Worm (Caenorhabditis elegans) whole organism, L2 larva: ENCODE measurements around the gene M01H9.10.

Source experiments
- C34F6.9 ChIP-seq: fragments of 150-350 bp; optimal IDR thresholded peaks from 2 replicates; lab custom pipeline; 2014; ENCODE audit warnings: missing biosample characterization, missing genetic modification characterization
- F13H6.1 ChIP-seq: sonication (generic microtip); optimal IDR thresholded peaks from 2 replicates; lab custom pipeline; 2016; ENCODE audit warnings: missing genetic modification characterization, missing compliant biosample characterization
- R02D3.7 ChIP-seq: fragments of 150-350 bp; optimal IDR thresholded peaks from 2 replicates; lab custom pipeline; 2014; ENCODE audit warnings: missing biosample characterization, missing genetic modification characterization
- Y55F3AM.14 ChIP-seq: fragments of 200-800 bp; sonication (Bioruptor generic); optimal IDR thresholded peaks from 2 replicates; lab custom pipeline; 2018; ENCODE audit warnings: mild to moderate bottlenecking, missing genetic modification characterization, missing compliant biosample characterization
- ZK546.5 ChIP-seq: sonication (generic microtip); optimal IDR thresholded peaks from 2 replicates; lab custom pipeline; 2017; ENCODE audit warnings: missing biosample characterization, missing genetic modification characterization
- aly-2 ChIP-seq: fragments of 150-350 bp; optimal IDR thresholded peaks from 2 replicates; lab custom pipeline; 2014; ENCODE audit warnings: missing biosample characterization, missing genetic modification characterization
- blmp-1 ChIP-seq: sonication (generic microtip); optimal IDR thresholded peaks from 2 replicates; lab custom pipeline; 2017; ENCODE audit warnings: missing genetic modification characterization, mild to moderate bottlenecking, missing compliant biosample characterization, antibody characterized with exemption, moderate library complexity; ENCODE audit not compliant: insufficient read depth
- ceh-16 ChIP-seq: fragments of 150-350 bp; optimal IDR thresholded peaks from 2 replicates; lab custom pipeline; 2014; ENCODE audit warnings: missing biosample characterization, missing genetic modification characterization
- ceh-82 ChIP-seq: fragments of 150-350 bp; optimal IDR thresholded peaks from 2 replicates; lab custom pipeline; 2014; ENCODE audit warnings: missing biosample characterization, missing genetic modification characterization
- dmd-4 ChIP-seq: sonication (generic microtip); optimal IDR thresholded peaks from 2 replicates; lab custom pipeline; 2017; ENCODE audit warnings: missing biosample characterization, missing genetic modification characterization
- elt-1 ChIP-seq: fragments of 150-350 bp; optimal IDR thresholded peaks from 2 replicates; lab custom pipeline; 2014; ENCODE audit warnings: missing biosample characterization, missing genetic modification characterization
- elt-3 ChIP-seq: sonication (generic microtip); optimal IDR thresholded peaks from 2 replicates; lab custom pipeline; 2017; ENCODE audit warnings: missing biosample characterization, missing genetic modification characterization
- fos-1 ChIP-seq: fragments of 150-350 bp; optimal IDR thresholded peaks from 2 replicates; lab custom pipeline; 2014; ENCODE audit warnings: missing biosample characterization, missing genetic modification characterization
- gmeb-1 ChIP-seq: fragments of 150-350 bp; optimal IDR thresholded peaks from 2 replicates; lab custom pipeline; 2014; ENCODE audit warnings: missing biosample characterization, missing genetic modification characterization
- lin-11 ChIP-seq: fragments of 150-350 bp; sonication (generic microtip); optimal IDR thresholded peaks from 2 replicates; lab custom pipeline; 2014; ENCODE audit warnings: missing biosample characterization, missing genetic modification characterization, inconsistent platforms, mixed read lengths
- lin-13 ChIP-seq: fragments of 150-350 bp; optimal IDR thresholded peaks from 2 replicates; lab custom pipeline; 2014; ENCODE audit warnings: missing biosample characterization, missing genetic modification reagents, missing genetic modification characterization
- lin-39 ChIP-seq: fragments of 150-350 bp; optimal IDR thresholded peaks from 2 replicates; lab custom pipeline; 2014; ENCODE audit warnings: missing biosample characterization, missing genetic modification reagents, missing genetic modification characterization
- lsy-2 ChIP-seq, 2 experiments: fragments of 150-350 bp in 1 of 2; sonication (generic microtip) in 1 of 2; optimal IDR thresholded peaks; 2 replicates each; lab custom pipeline; 2014 to 2017; ENCODE audit warnings: missing biosample characterization in 2 of 2, missing genetic modification characterization in 2 of 2
- mbf-1 ChIP-seq: sonication (generic microtip); optimal IDR thresholded peaks from 2 replicates; lab custom pipeline; 2017; ENCODE audit warnings: missing biosample characterization, missing genetic modification characterization
- mdl-1 ChIP-seq, 2 experiments: fragments of 150-350 bp in 1 of 2; sonication (generic microtip) in 1 of 2; optimal IDR thresholded peaks; 2 replicates each; lab custom pipeline; 2017; ENCODE audit warnings: missing biosample characterization in 2 of 2, missing genetic modification characterization in 2 of 2
- nhr-10 ChIP-seq: sonication (generic microtip); optimal IDR thresholded peaks from 2 replicates; lab custom pipeline; 2017; ENCODE audit warnings: missing biosample characterization, missing genetic modification characterization
- nhr-11 ChIP-seq: fragments of 150-350 bp; optimal IDR thresholded peaks from 2 replicates; lab custom pipeline; 2014; ENCODE audit warnings: missing biosample characterization, missing genetic modification characterization
- nhr-12 ChIP-seq: fragments of 150-350 bp; optimal IDR thresholded peaks from 2 replicates; lab custom pipeline; 2014; ENCODE audit warnings: missing biosample characterization, missing genetic modification characterization
- nhr-129 ChIP-seq: fragments of 150-350 bp; optimal IDR thresholded peaks from 2 replicates; lab custom pipeline; 2014; ENCODE audit warnings: missing biosample characterization, missing genetic modification characterization
- nhr-237 ChIP-seq: fragments of 150-350 bp; optimal IDR thresholded peaks from 2 replicates; lab custom pipeline; 2014; ENCODE audit warnings: missing biosample characterization, missing genetic modification characterization
- nhr-25 ChIP-seq: fragments of 150-350 bp; sonication (generic microtip); optimal IDR thresholded peaks from 3 replicates; lab custom pipeline; 2014; ENCODE audit warnings: missing biosample characterization, missing genetic modification characterization
- nhr-6 ChIP-seq: fragments of 150-350 bp; optimal IDR thresholded peaks from 2 replicates; lab custom pipeline; 2014; ENCODE audit warnings: missing biosample characterization, missing genetic modification characterization
- peb-1 ChIP-seq: fragments of 150-350 bp; optimal IDR thresholded peaks from 2 replicates; lab custom pipeline; 2014; ENCODE audit warnings: missing biosample characterization, missing genetic modification characterization
- sem-4 ChIP-seq: fragments of 150-350 bp; optimal IDR thresholded peaks from 2 replicates; lab custom pipeline; 2014; ENCODE audit warnings: missing biosample characterization, missing genetic modification reagents, missing genetic modification characterization
- skn-1 ChIP-seq: sonication (generic microtip); optimal IDR thresholded peaks from 2 replicates; lab custom pipeline; 2017; ENCODE audit warnings: missing biosample characterization, missing genetic modification characterization
- sma-3 ChIP-seq: sonication (generic microtip); optimal IDR thresholded peaks from 2 replicates; lab custom pipeline; 2016; ENCODE audit warnings: missing genetic modification reagents, missing genetic modification characterization, missing compliant biosample characterization
- sma-9 ChIP-seq, 2 experiments: fragments of 150-350 bp in 1 of 2; sonication (generic microtip) in 1 of 2; optimal IDR thresholded peaks; 2 replicates each; lab custom pipeline; 2014 to 2016; ENCODE audit warnings: missing genetic modification characterization in 2 of 2, mild to moderate bottlenecking in 1 of 2, missing biosample characterization in 1 of 2, missing compliant biosample characterization in 1 of 2, missing genetic modification reagents in 1 of 2, moderate library complexity in 1 of 2
- snpc-4 ChIP-seq: fragments of 150-350 bp; optimal IDR thresholded peaks from 2 replicates; lab custom pipeline; 2014; ENCODE audit warnings: missing biosample characterization, missing genetic modification characterization
- unc-55 ChIP-seq: fragments of 150-350 bp; sonication (generic microtip); optimal IDR thresholded peaks from 3 replicates; lab custom pipeline; 2014; ENCODE audit warnings: missing biosample characterization, missing genetic modification reagents, missing genetic modification characterization
- zag-1 ChIP-seq: fragments of 150-350 bp; optimal IDR thresholded peaks from 2 replicates; lab custom pipeline; 2014; ENCODE audit warnings: missing biosample characterization, missing genetic modification characterization
- ztf-11 ChIP-seq: sonication (generic microtip); optimal IDR thresholded peaks from 2 replicates; lab custom pipeline; 2017; ENCODE audit warnings: missing biosample characterization, missing genetic modification characterization
- ztf-4 ChIP-seq: fragments of 150-350 bp; optimal IDR thresholded peaks from 2 replicates; lab custom pipeline; 2014; ENCODE audit warnings: missing biosample characterization, missing genetic modification characterization

M01H9.10 gene

ce11 chrIV:4472418-4473173 is 7.3 kb downstream of the M01H9.10 start (continued):
- no peak for TF ChIP-seq elt-3
- TF ChIP-seq unc-55 (GFP tag; lab: Kevin White, UChicago) = no peak
- peak; percentile 10 for TF ChIP-seq ztf-4 (tag; lab: Kevin White, UChicago)
- no peak for TF ChIP-seq zag-1 (tag; lab: Kevin White, UChicago)
- TF ChIP-seq, all 48 proteins: peak for 14

ce11 chrIV:4470885-4471772 is 8.8 kb downstream of the M01H9.10 start:
- no peak for TF ChIP-seq lin-11
- no peak for TF ChIP-seq ztf-11 (tag; lab: Kevin White, UChicago)
- TF ChIP-seq skn-1 = no peak
- TF ChIP-seq sma-9 (GFP tag; optimal IDR thresholded peaks at IDR 0.05; lab: Kevin White, UChicago) = peak; percentile 50
- no peak for TF ChIP-seq sma-9 (tag; optimal IDR thresholded peaks at IDR 0.05; lab: Kevin White, UChicago)
- no peak for TF ChIP-seq nhr-237 (tag; lab: Kevin White, UChicago)
- TF ChIP-seq R02D3.7 (tag; lab: Kevin White, UChicago) = no peak
- TF ChIP-seq nhr-25 (tag; lab: Kevin White, UChicago) = no peak
- no peak for TF ChIP-seq nhr-12
- no peak for TF ChIP-seq C34F6.9
- TF ChIP-seq zag-1 (tag; lab: Kevin White, UChicago) = no peak
- TF ChIP-seq elt-1 (tag; lab: Kevin White, UChicago) = no peak
- TF ChIP-seq aly-2 = no peak
- no peak for TF ChIP-seq ztf-4 (tag; lab: Kevin White, UChicago)
- TF ChIP-seq ceh-82 (tag; lab: Kevin White, UChicago) = no peak
- peak; percentile 69 for TF ChIP-seq nhr-129
- TF ChIP-seq peb-1 = no peak
- peak; percentile 5 for TF ChIP-seq sma-3 (GFP tag; lab: Kevin White, UChicago)
- no peak for TF ChIP-seq nhr-6 (tag; lab: Kevin White, UChicago)
- TF ChIP-seq lin-13 (GFP tag; lab: Kevin White, UChicago) = no peak
- TF ChIP-seq blmp-1 (tag; lab: Kevin White, UChicago) = no peak
- TF ChIP-seq ceh-16 (tag; lab: Kevin White, UChicago) = no peak
- no peak for TF ChIP-seq fos-1
- TF ChIP-seq ZK546.5 (tag; lab: Kevin White, UChicago) = no peak
- peak; percentile 31 for TF ChIP-seq unc-55 (GFP tag; lab: Kevin White, UChicago)
- TF ChIP-seq snpc-4 (tag; lab: Kevin White, UChicago) = no peak
- peak; percentile 71 to 85 for TF ChIP-seq mdl-1 (tag; optimal IDR thresholded peaks at IDR 0.05; lab: Kevin White, UChicago)
- no peak for TF ChIP-seq mbf-1 (tag; lab: Kevin White, UChicago)
- no peak for TF ChIP-seq lin-39 (tag; lab: Kevin White, UChicago)
- TF ChIP-seq F13H6.1 (tag; lab: Kevin White, UChicago) = peak; percentile 56
- no peak for TF ChIP-seq nhr-11 (tag; lab: Kevin White, UChicago)
- no peak for TF ChIP-seq dmd-4 (tag; lab: Kevin White, UChicago)
- peak in 1 of 2 experiments; percentile 28 for TF ChIP-seq lsy-2 (tag; optimal IDR thresholded peaks at IDR 0.05; lab: Kevin White, UChicago)
- TF ChIP-seq Y55F3AM.14 = no peak
- no peak for TF ChIP-seq nhr-10 (tag; lab: Kevin White, UChicago)
- TF ChIP-seq gmeb-1 (tag; lab: Kevin White, UChicago) = peak; percentile 41
- TF ChIP-seq sem-4 (tag; lab: Kevin White, UChicago) = no peak
